Fruit fly (Drosophila melanogaster): ENCODE measurements around the gene CG14275.

The CG14275 gene

dm6 chr2L:8311091-8311490 is 16.2 kb upstream of the CG14275 start, which contains the start of the genes CG7810 and CG7806 (continued):
- TF ChIP-seq CG34376 (GFP tag; optimal IDR thresholded peaks at IDR 0.05) (peak; percentile 78), Antp (GFP tag; optimal IDR thresholded peaks at IDR 0.05) (peak; percentile 87), CG3065 (GFP tag; optimal IDR thresholded peaks at IDR 0.05) (peak; percentile 78), CG17328 (GFP tag; IDR thresholded peaks at IDR 0.05) (peak; percentile 96), sima (GFP tag; optimal IDR thresholded peaks at IDR 0.05) (peak; percentile 66), CG8478 (optimal IDR thresholded peaks at IDR 0.05) (no peak), CG4730 (GFP tag; IDR thresholded peaks at IDR 0.05) (peak; percentile 74), CG1233 (GFP tag; optimal IDR thresholded peaks at IDR 0.05) (peak; percentile 80), nom (GFP tag; optimal IDR thresholded peaks at IDR 0.05) (peak; percentile 84), CG8765 (GFP tag; IDR thresholded peaks at IDR 0.05) (peak; percentile 50; the same call in 1 of the 2 replicates), Mad (GFP tag; optimal IDR thresholded peaks at IDR 0.05) (peak; percentile 86), CG15479 (GFP tag; optimal IDR thresholded peaks at IDR 0.05) (peak; percentile 79), Taf1 (GFP tag; IDR thresholded peaks at IDR 0.05) (peak; percentile 72), CG3281 (GFP tag; optimal IDR thresholded peaks at IDR 0.05) (peak; percentile 86), wek (GFP tag; optimal IDR thresholded peaks at IDR 0.05) (peak; percentile 60), CG4854 (GFP tag; optimal IDR thresholded peaks at IDR 0.05) (peak; percentile 74), trem (tag; optimal IDR thresholded peaks at IDR 0.05) (peak; percentile 86), CG8388 (GFP tag; optimal IDR thresholded peaks at IDR 0.05) (peak; percentile 90), CG8359 (GFP tag; optimal IDR thresholded peaks at IDR 0.05; ENCODE audit: borderline replicate concordance) (peak; percentile 65), CG4617 (GFP tag; optimal IDR thresholded peaks at IDR 0.05; ENCODE audit: borderline replicate concordance) (peak; percentile 84), CG17912 (GFP tag; optimal IDR thresholded peaks at IDR 0.05) (peak; percentile 20), Ada2b (GFP tag; IDR thresholded peaks at IDR 0.05) (peak; percentile 86), tll (GFP tag; optimal IDR thresholded peaks at IDR 0.05) (peak in 1 of 2 experiments; percentile 66), trh (GFP tag; optimal IDR thresholded peaks at IDR 0.05) (peak; percentile 83), chinmo (GFP tag; IDR thresholded peaks at IDR 0.05; ENCODE audit: partially characterized antibody) (0 out of 4 replicates have a peak, but pooled peaks have one; percentile 12), sr (GFP tag; IDR thresholded peaks at IDR 0.05) (peak; percentile 51; the same call in 1 of the 3 replicates), CG10321 (GFP tag; IDR thresholded peaks at IDR 0.05) (peak; percentile 70), Sry-β (GFP tag; optimal IDR thresholded peaks at IDR 0.05) (peak; percentile 24), ro (GFP tag; IDR thresholded peaks at IDR 0.05) (peak; percentile 30; the same call in 1 of the 2 replicates), nerfin-2 (GFP tag; IDR thresholded peaks at IDR 0.05; ENCODE audit: partially characterized antibody) (no peak), caup (GFP tag; optimal IDR thresholded peaks at IDR 0.05; ENCODE audit: severe bottlenecking) (peak; percentile 83), lbe (GFP tag; optimal IDR thresholded peaks at IDR 0.05) (peak; percentile 84), bab2 (GFP tag; optimal IDR thresholded peaks at IDR 0.05) (peak; percentile 91), kni (GFP tag; optimal IDR thresholded peaks at IDR 0.05) (peak; percentile 42), CG18262 (tag; optimal IDR thresholded peaks at IDR 0.05) (peak; percentile 90), gcm (GFP tag; optimal IDR thresholded peaks at IDR 0.05) (peak; percentile 92), sna (GFP tag; IDR thresholded peaks at IDR 0.05; ENCODE audit: partially characterized antibody) (0 out of 2 replicates have a peak, but pooled peaks have one; percentile 35), Myb (GFP tag; optimal IDR thresholded peaks at IDR 0.05) (peak; percentile 77), h (optimal IDR thresholded peaks at IDR 0.05) (no peak), jigr1 (GFP tag; IDR thresholded peaks at IDR 0.05) (no peak; the same call in 2 of the 3 replicates), H15 (GFP tag; IDR thresholded peaks at IDR 0.05) (peak; percentile 86), btn (GFP tag; optimal IDR thresholded peaks at IDR 0.05) (peak; percentile 64), chn (GFP tag; optimal IDR thresholded peaks at IDR 0.05) (peak; percentile 85), tin (GFP tag; optimal IDR thresholded peaks at IDR 0.05) (peak; percentile 88), CkIIα-i1 (GFP tag; IDR thresholded peaks at IDR 0.05) (0 out of 2 replicates have a peak, but pooled peaks have one; percentile 10), CG9609 (GFP tag; optimal IDR thresholded peaks at IDR 0.05) (peak; percentile 88), grn (GFP tag; optimal IDR thresholded peaks at IDR 0.05) (no peak), CG7745 (tag; optimal IDR thresholded peaks at IDR 0.05) (peak; percentile 39), Oli (tag; optimal IDR thresholded peaks at IDR 0.05) (peak; percentile 88), CG4424 (GFP tag; optimal IDR thresholded peaks at IDR 0.05) (peak; percentile 78)

All from whole organism, embryonic.